Fruit fly (Drosophila melanogaster) ovary, adult (tissue): Measurements from ENCODE around the gene CG33107.

Experiments
- CG17801 ChIP-seq: fragments of 200-800 bp; optimal IDR thresholded peaks from 2 replicates; lab custom pipeline; 2019; ENCODE audit warnings: missing biosample characterization, mild to moderate bottlenecking, missing genetic modification characterization, moderate library complexity; ENCODE audit not compliant: partially characterized antibody

Gene CG33107

DNA sequence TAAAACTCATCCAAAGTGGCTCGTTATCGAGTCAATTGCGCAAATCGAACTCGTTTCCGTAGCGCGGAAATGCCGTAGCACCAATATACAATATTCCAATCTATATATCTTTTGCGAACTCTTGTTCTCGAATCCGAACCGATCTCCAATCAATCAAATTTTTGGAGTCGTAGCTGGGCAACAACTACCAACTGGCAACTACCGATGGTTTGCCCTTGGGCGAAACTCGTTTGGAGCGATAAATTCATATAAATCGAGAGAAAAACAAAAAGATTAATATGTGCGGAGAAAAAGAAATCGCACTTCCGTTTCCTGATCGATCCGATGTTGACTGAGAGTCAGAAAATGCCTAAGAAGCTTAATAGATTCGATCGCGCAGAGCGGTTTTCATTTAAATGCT is 18.8 kb downstream of the CG33107 start:
- TF ChIP-seq CG17801 = no peak

dm6 chr3R:22564707-22565106 is 19.8 kb downstream of the CG33107 start:
- TF ChIP-seq CG17801 = no peak

dm6 chr3R:22564076-22564475 is 20.4 kb downstream of the CG33107 start:
- no peak for TF ChIP-seq CG17801

DNA sequence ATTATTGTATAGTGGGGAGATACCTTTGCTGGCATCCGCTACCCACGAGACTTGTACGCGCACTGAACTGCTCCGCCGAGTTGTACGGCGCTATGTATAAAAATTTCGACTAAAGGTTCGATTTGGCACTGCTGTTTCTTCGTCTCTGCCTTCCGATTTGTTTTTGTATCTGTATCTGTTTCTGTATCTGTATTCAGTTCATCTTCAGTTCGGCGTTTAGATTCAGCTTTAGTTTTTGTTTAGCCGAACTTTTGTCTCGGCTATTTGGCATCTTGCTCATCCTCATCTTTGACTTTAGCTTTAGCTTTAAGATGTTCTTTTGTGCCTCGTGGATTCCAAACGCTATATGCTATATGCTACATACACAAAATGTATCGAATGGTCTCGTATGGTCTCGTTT is 22.0 kb downstream of the CG33107 start, which contains the start of gene sit:
Gene sit (minus strand): TSS at position 71 of the 400 bp plus-strand sequence.
- no peak for TF ChIP-seq CG17801

DNA sequence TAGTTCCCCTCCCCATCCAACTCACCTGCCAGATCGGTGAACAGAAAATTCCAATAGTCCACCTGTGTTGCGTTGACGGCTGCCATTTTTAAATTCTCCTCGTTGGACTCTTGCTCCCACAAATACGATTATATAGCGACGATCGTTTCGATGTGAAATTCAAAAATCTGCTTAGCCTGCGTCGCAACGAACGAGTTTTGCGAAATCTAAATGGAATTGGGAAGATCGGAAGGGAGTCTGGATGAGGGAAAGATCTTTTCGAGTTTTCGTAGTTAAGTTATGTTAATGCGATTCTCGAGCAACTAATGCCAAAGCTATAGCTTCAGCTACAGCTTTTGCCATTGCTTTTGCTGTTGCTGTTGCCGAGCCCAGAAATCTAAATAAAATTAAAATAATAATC is 24.3 kb downstream of the CG33107 start:
- no peak for TF ChIP-seq CG17801

dm6 chr3R:22558398-22558797 is 26.1 kb downstream of the CG33107 start:
- no peak for TF ChIP-seq CG17801

dm6 chr3R:22557100-22557741 is 27.3 kb downstream of the CG33107 start:
- TF ChIP-seq CG17801 = no peak

- no peak for TF ChIP-seq CG17801
Observed at dm6 chr3R:22552686-22553085, 31.8 kb downstream of the CG33107 start.

- peak; percentile 5 for TF ChIP-seq CG17801
Observed at dm6 chr3R:22550306-22550812, 34.2 kb downstream of the CG33107 start, which contains the start of gene bond. Gene bond, plus strand, starts transcription at chr3R:22550680.

DNA sequence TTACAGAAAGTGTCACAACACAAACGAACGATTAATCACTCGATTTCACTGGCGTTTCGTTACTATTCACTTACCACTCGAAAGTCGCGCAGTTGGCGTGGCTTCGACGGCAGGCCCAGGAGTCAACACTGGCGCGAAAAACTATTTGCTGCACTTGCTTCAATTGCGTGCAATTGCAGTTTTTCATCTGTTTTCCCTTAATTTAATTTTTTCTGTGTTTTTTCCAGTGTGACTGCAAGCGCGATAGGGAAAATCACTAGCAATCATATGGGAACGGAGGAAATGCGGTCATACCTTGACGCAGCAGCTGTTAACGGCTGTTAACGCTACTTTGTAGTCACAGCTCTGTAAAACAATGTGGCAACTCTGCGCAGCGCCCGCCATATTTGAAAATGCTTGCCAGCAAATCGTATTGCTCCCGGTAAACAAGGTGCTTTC is 36.9 kb downstream of the CG33107 start, which contains the start of gene AdipoR:
Gene AdipoR (minus strand): TSS at position 262 of the 438 bp plus-strand sequence.
- TF ChIP-seq CG17801 = peak; percentile 15

- no peak for TF ChIP-seq CG17801
Observed at dm6 chr3R:22546017-22546416, 38.5 kb downstream of the CG33107 start.

DNA sequence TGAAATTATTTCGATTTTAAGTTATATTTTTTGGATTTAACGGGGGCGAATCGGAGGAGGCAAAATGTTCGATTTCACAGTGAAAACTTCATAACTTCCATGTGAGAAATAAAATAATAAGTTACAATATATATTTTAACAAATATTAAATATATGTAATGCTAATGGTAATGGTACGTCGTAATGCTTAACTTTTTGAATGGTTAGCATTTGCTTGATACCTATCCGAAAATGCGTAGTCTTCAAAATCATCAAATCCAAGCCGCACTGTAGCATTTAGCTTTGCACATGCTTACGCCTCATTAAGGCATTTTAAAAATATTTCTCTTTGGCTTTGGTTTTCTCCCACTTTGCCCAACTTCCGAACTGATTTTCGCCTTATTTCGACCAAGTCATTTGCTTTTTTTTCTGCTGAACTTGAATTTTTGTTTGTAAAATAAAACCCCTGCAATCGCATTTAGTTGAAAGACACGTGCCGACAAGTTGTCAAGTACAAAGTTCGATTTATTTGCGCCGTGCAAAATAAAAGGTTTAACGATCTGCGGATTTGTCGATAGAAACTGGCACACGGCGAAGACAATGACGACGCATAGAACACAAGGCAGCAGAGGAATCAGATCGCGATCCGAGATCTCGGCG is 41.6 kb downstream of the CG33107 start:
- peak; percentile 79 for TF ChIP-seq CG17801

DNA sequence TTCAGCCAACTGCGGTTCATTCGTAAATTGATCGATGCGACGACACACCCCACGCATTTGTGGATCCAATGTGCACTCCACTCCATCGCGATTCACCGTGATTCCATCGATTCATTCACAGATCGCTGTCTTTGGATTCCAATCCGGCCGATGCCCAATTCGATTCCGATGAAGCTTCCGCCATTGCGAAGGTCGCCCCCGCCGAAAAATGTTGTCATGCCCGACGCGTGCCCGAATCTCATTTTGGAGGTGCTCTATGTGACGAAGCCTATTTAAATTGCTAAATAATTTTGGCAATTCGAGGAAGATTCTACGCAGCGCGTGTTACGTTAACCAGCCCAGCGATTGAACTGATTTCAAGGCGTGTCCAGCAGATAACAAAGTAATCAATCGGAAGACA is 43.8 kb downstream of the CG33107 start:
- TF ChIP-seq CG17801 = no peak

DNA sequence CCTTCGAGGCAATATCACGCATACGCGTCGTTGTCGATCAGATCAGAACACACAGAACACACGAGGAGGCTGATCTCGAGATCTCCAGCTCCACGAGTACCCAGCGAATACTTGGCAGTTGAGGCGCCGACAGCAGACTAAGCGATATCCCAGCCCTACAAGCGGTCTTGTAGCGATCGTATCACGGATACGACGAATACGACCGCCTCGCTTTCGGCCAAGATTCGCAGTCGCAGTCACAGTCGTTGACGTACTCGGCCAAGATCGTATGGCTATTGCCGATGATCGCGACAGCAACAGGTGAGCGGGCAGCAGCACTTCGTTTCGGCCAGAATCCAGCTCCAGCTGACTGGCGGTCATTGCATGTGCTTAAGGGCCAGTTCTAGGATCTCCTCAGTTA is 44.8 kb downstream of the CG33107 start, which contains the start of gene CG5326:
Gene CG5326 (minus strand): TSS at position 158 of the 400 bp plus-strand sequence.
- TF ChIP-seq CG17801 = no peak

DNA sequence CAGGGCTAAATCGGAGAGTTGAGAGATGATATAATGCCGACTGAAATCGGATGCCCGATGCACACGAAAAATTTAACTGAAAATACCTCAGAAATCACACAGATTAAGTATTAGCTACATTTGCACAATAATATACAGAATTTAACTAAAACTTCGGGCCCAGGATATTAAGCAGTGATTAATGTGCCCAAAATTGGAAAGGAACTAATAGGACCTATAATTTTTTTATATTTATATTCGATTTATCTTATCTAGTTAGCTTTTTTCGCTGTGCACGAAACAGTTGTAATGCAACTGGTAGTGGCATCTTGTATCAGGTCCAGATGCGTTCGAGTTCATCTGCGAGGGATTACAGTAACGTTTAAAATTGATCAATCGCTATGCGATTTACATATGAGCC is 45.6 kb downstream of the CG33107 start:
- TF ChIP-seq CG17801 = no peak

DNA sequence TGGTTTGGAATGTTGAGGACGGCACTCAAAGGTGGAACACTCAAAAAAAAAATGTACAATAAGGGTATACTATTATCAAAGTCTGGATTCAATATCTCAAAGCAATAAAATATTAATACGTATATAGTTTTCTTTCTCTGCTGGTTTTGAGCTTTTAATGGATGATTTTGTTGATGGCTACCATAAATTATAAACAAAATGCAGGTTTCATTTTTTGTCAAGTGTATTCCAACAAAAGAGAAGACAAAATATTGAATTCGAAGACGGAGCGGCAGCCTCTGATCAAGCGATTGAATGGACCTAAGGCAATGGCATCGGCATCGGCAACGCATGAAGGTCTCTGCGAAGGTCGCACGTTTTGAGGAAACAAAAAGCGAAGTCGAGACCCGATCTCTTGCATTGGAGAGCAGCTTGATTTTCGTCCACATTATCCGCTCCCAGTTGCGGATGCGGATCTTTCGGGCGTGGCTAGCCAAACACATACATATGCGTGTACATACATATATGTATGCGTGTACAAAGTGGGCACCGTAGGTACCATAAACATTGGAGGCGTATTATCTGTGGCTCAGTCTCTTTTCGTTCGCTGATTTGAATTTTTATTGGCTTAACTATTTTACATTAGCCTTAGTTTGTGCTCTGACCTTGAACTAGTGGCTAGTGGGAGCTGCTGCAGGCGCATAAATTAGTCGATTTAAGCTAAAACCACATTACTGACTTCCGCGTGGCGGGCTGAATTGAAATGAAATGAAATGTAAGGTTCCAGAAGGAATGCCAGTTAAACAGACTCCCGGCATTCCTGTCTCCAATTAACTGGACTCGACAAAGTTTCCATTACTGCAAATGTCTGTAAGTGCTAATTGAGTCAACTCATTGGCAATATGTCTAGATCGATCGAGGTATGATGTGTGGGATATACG is 47.8 kb downstream of the CG33107 start:
- TF ChIP-seq CG17801 = no peak

- TF ChIP-seq CG17801 = no peak
Observed at dm6 chr3R:22535945-22536344, 48.6 kb downstream of the CG33107 start.
